Fruit fly (Drosophila melanogaster): ENCODE results near the gene PH4alphaNE2.

DNA sequence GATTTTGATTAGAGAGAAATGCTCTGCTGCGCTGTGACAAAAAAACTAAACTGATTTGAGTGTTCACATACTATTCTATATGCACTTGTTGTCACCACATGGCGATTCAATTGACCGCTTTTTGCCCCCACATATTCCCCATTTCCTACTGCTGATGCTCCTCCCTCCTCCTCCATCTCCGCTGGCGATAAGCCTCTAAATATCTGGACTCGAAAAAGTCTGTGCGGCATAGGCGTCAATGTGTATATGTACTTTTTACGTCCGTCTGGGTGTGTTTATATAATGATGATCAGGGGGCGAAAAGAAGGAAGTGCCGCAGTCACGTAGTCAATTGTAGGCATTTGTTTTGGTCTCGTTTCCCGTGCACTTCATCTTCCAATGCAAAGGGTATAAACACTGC lies 45.5 kb downstream of the PH4alphaNE2 start:
- TF ChIP-seq CG8301 (tag; optimal IDR thresholded peaks at IDR 0.05) = no peak
- no peak for TF ChIP-seq CG34367 (tag; optimal IDR thresholded peaks at IDR 0.05)
- TF ChIP-seq CG32121 (GFP tag; IDR thresholded peaks at IDR 0.05) = no peak
- no peak for TF ChIP-seq Pif1A (GFP tag; optimal IDR thresholded peaks at IDR 0.05)
- no peak for TF ChIP-seq CG12605 (GFP tag; IDR thresholded peaks at IDR 0.05)
- TF ChIP-seq CG14655 (GFP tag; optimal IDR thresholded peaks at IDR 0.05) = no peak
- TF ChIP-seq CG8159 (tag; optimal IDR thresholded peaks at IDR 0.05) = no peak
- TF ChIP-seq CG13204 (GFP tag; optimal IDR thresholded peaks at IDR 0.05) = no peak
- no peak for TF ChIP-seq gl (tag; optimal IDR thresholded peaks at IDR 0.05)
- TF ChIP-seq D1 (tag; optimal IDR thresholded peaks at IDR 0.05) = no peak
- TF ChIP-seq CG17806 (tag; optimal IDR thresholded peaks at IDR 0.05) = no peak
- TF ChIP-seq EcR (GFP tag; optimal IDR thresholded peaks at IDR 0.05) = no peak
- no peak for TF ChIP-seq CG9948 (tag; optimal IDR thresholded peaks at IDR 0.05)

All from whole organism, pupa.